Worm (Caenorhabditis elegans) whole organism, mixed stage, embryonic: ENCODE results near the gene C16E9.2.
A peak's percentile ranks its signal among the peaks of the same experiment; 100 is the strongest.

Source experiments
- M03D4.4 ChIP-seq: sonication (generic microtip); optimal IDR thresholded peaks from 2 replicates; lab custom pipeline; 2017; ENCODE audit warnings: mild to moderate bottlenecking, missing genetic modification characterization, missing compliant biosample characterization
- bed-3 ChIP-seq: fragments of 200-800 bp; sonication (Bioruptor generic); optimal IDR thresholded peaks from 3 replicates; lab custom pipeline; 2018; ENCODE audit warnings: mild to moderate bottlenecking, missing genetic modification characterization, moderate library complexity, missing compliant biosample characterization
- blmp-1 ChIP-seq: fragments of 150-350 bp; optimal IDR thresholded peaks from 2 replicates; lab custom pipeline; 2014; ENCODE audit warnings: missing biosample characterization, missing genetic modification characterization
- ceh-43 ChIP-seq: fragments of 200-800 bp; sonication (Bioruptor generic); optimal IDR thresholded peaks from 2 replicates; lab custom pipeline; 2018; ENCODE audit warnings: mild to moderate bottlenecking, missing genetic modification characterization, moderate library complexity, missing compliant biosample characterization
- ceh-83 ChIP-seq: fragments of 200-800 bp; sonication (Bioruptor generic); optimal IDR thresholded peaks from 2 replicates; lab custom pipeline; 2018; ENCODE audit warnings: mild to moderate bottlenecking, missing genetic modification characterization, missing compliant biosample characterization
- ces-1 ChIP-seq: fragments of 150-350 bp; optimal IDR thresholded peaks from 2 replicates; lab custom pipeline; 2014; ENCODE audit warnings: missing biosample characterization, missing genetic modification reagents, missing genetic modification characterization
- cnd-1 ChIP-seq: fragments of 200-800 bp; sonication (Bioruptor generic); optimal IDR thresholded peaks from 2 replicates; lab custom pipeline; 2018; ENCODE audit warnings: mild to moderate bottlenecking, missing genetic modification characterization, missing compliant biosample characterization
- drap-1 ChIP-seq: fragments of 200-800 bp; sonication (Bioruptor generic); optimal IDR thresholded peaks from 3 replicates; lab custom pipeline; 2018; ENCODE audit warnings: mild to moderate bottlenecking, missing genetic modification characterization, missing compliant biosample characterization
- elt-3 ChIP-seq: fragments of 150-350 bp; optimal IDR thresholded peaks from 2 replicates; lab custom pipeline; 2014; ENCODE audit warnings: missing biosample characterization, missing genetic modification characterization
- flh-1 ChIP-seq: fragments of 200-800 bp; sonication (Bioruptor generic); optimal IDR thresholded peaks from 2 replicates; lab custom pipeline; 2018; ENCODE audit warnings: mild to moderate bottlenecking, missing genetic modification characterization, moderate library complexity, missing compliant biosample characterization
- ham-2 ChIP-seq: fragments of 200-800 bp; sonication (Bioruptor generic); optimal IDR thresholded peaks from 2 replicates; lab custom pipeline; 2018; ENCODE audit warnings: mild to moderate bottlenecking, missing genetic modification characterization, missing compliant biosample characterization
- hlh-1 ChIP-seq: fragments of 150-350 bp; optimal IDR thresholded peaks from 2 replicates; lab custom pipeline; 2014; ENCODE audit warnings: missing biosample characterization, missing genetic modification reagents, missing genetic modification characterization
- lin-13 ChIP-seq: fragments of 150-350 bp; optimal IDR thresholded peaks from 2 replicates; lab custom pipeline; 2014; ENCODE audit warnings: missing biosample characterization, missing genetic modification characterization
- lin-32 ChIP-seq: fragments of 200-800 bp; sonication (Bioruptor generic); optimal IDR thresholded peaks from 2 replicates; lab custom pipeline; 2018; ENCODE audit warnings: mild to moderate bottlenecking, missing genetic modification characterization, missing compliant biosample characterization
- lsy-2 ChIP-seq: fragments of 150-350 bp; optimal IDR thresholded peaks from 2 replicates; lab custom pipeline; 2014; ENCODE audit warnings: missing biosample characterization, missing genetic modification characterization
- mab-5 ChIP-seq: fragments of 150-350 bp; optimal IDR thresholded peaks from 2 replicates; lab custom pipeline; 2014; ENCODE audit warnings: missing biosample characterization, missing genetic modification characterization
- mep-1 ChIP-seq: fragments of 150-350 bp; optimal IDR thresholded peaks from 2 replicates; lab custom pipeline; 2017; ENCODE audit warnings: missing biosample characterization, missing genetic modification reagents, missing genetic modification characterization, inconsistent platforms
- mls-2 ChIP-seq: sonication (generic microtip); optimal IDR thresholded peaks from 2 replicates; lab custom pipeline; 2016; ENCODE audit warnings: mild to moderate bottlenecking, missing genetic modification characterization, moderate library complexity, missing compliant biosample characterization
- nhr-12 ChIP-seq: fragments of 150-350 bp; optimal IDR thresholded peaks from 2 replicates; lab custom pipeline; 2014; ENCODE audit warnings: missing biosample characterization, missing genetic modification characterization
- nhr-237 ChIP-seq: fragments of 150-350 bp; optimal IDR thresholded peaks from 2 replicates; lab custom pipeline; 2014; ENCODE audit warnings: missing biosample characterization, missing genetic modification characterization
- nhr-28 ChIP-seq: fragments of 150-350 bp; optimal IDR thresholded peaks from 2 replicates; lab custom pipeline; 2014; ENCODE audit warnings: missing biosample characterization, missing genetic modification characterization
- nhr-76 ChIP-seq: sonication (generic microtip); optimal IDR thresholded peaks from 2 replicates; lab custom pipeline; 2017; ENCODE audit warnings: missing biosample characterization, missing genetic modification characterization
- pha-4 ChIP-seq: fragments of 150-350 bp; optimal IDR thresholded peaks from 2 replicates; lab custom pipeline; 2018; ENCODE audit warnings: missing biosample characterization, missing genetic modification reagents, missing genetic modification characterization
- sem-2 ChIP-seq: fragments of 200-800 bp; sonication (Bioruptor generic); optimal IDR thresholded peaks from 2 replicates; lab custom pipeline; 2018; ENCODE audit warnings: mild to moderate bottlenecking, missing genetic modification characterization, missing compliant biosample characterization
- snpc-4 ChIP-seq: fragments of 150-350 bp; optimal IDR thresholded peaks from 2 replicates; lab custom pipeline; 2014; ENCODE audit warnings: missing biosample characterization, missing genetic modification characterization
- sptf-1 ChIP-seq: sonication (generic microtip); optimal IDR thresholded peaks from 2 replicates; lab custom pipeline; 2017; ENCODE audit warnings: mild to moderate bottlenecking, missing genetic modification characterization, moderate library complexity, missing compliant biosample characterization
- tbx-8 ChIP-seq: fragments of 200-800 bp; sonication (Bioruptor generic); optimal IDR thresholded peaks from 2 replicates; lab custom pipeline; 2018; ENCODE audit warnings: mild to moderate bottlenecking, missing genetic modification characterization, moderate library complexity, missing compliant biosample characterization
- unc-120 ChIP-seq: sonication (generic microtip); optimal IDR thresholded peaks from 2 replicates; lab custom pipeline; 2017; ENCODE audit warnings: missing genetic modification characterization, missing compliant biosample characterization; ENCODE audit not compliant: poor library complexity, severe bottlenecking
- unc-39 ChIP-seq: fragments of 150-350 bp; optimal IDR thresholded peaks from 2 replicates; lab custom pipeline; 2014; ENCODE audit warnings: missing biosample characterization, missing genetic modification characterization
- unc-62 ChIP-seq: fragments of 150-350 bp; optimal IDR thresholded peaks from 2 replicates; lab custom pipeline; 2014; ENCODE audit warnings: missing biosample characterization, missing genetic modification reagents, missing genetic modification characterization
- zip-8 ChIP-seq: fragments of 150-350 bp; optimal IDR thresholded peaks from 2 replicates; lab custom pipeline; 2014; ENCODE audit warnings: missing biosample characterization, missing genetic modification characterization
- ztf-11 ChIP-seq: fragments of 150-350 bp; optimal IDR thresholded peaks from 2 replicates; lab custom pipeline; 2014; ENCODE audit warnings: missing biosample characterization, missing genetic modification characterization

Gene C16E9.2

ce11 chrX:6899848-6900247, 35.7 kb upstream of the C16E9.2 start, which contains the start of gene F14B8.4:
Gene F14B8.4, minus strand, starts transcription at chrX:6899948.
- no peak for TF ChIP-seq mep-1 (tag; lab: Kevin White, UChicago)
- no peak for TF ChIP-seq mab-5 (tag; lab: Kevin White, UChicago)
- no peak for TF ChIP-seq hlh-1 (tag; lab: Kevin White, UChicago)
- TF ChIP-seq sptf-1 = no peak
- no peak for TF ChIP-seq ces-1
- no peak for TF ChIP-seq nhr-28
- no peak for TF ChIP-seq lin-13 (tag; lab: Kevin White, UChicago)
- no peak for TF ChIP-seq ceh-83
- TF ChIP-seq zip-8 (tag; lab: Kevin White, UChicago) = no peak
- TF ChIP-seq mls-2 (tag; lab: Kevin White, UChicago) = no peak
- no peak for TF ChIP-seq ceh-43 (GFP tag; lab: Kevin White, UChicago)
- TF ChIP-seq pha-4 = no peak

- TF ChIP-seq unc-39 (tag; lab: Kevin White, UChicago) = no peak
- TF ChIP-seq ztf-11 = no peak
- TF ChIP-seq unc-62 = no peak
- no peak for TF ChIP-seq lsy-2 (tag; lab: Kevin White, UChicago)
- no peak for TF ChIP-seq mep-1 (tag; lab: Kevin White, UChicago)
- no peak for TF ChIP-seq ceh-83
- TF ChIP-seq nhr-12 (tag; lab: Kevin White, UChicago) = no peak
- no peak for TF ChIP-seq elt-3
- no peak for TF ChIP-seq zip-8 (tag; lab: Kevin White, UChicago)
- TF ChIP-seq mab-5 (tag; lab: Kevin White, UChicago) = no peak
- no peak for TF ChIP-seq blmp-1 (tag; lab: Kevin White, UChicago)
- no peak for TF ChIP-seq snpc-4 (tag; lab: Kevin White, UChicago)
- TF ChIP-seq bed-3 (GFP tag; lab: Kevin White, UChicago) = no peak
- TF ChIP-seq ham-2 (GFP tag; lab: Kevin White, UChicago) = no peak
Measured at ce11 chrX:6901078-6901477, 34.5 kb upstream of the C16E9.2 start, which contains the start of gene pes-23. Gene pes-23, plus strand, starts transcription at chrX:6901378.

ce11 chrX:6902958-6903357, 32.6 kb upstream of the C16E9.2 start:
- TF ChIP-seq bed-3 (GFP tag; lab: Kevin White, UChicago) (peak; percentile 62), nhr-12 (tag; lab: Kevin White, UChicago) (no peak), cnd-1 (peak; percentile 75), mab-5 (tag; lab: Kevin White, UChicago) (no peak), ztf-11 (no peak), sem-2 (GFP tag; lab: Kevin White, UChicago) (peak; percentile 15), ceh-83 (peak; percentile 84), ces-1 (peak; percentile 7), M03D4.4 (tag; lab: Kevin White, UChicago) (peak; percentile 72), nhr-237 (tag; lab: Kevin White, UChicago) (no peak), ceh-43 (GFP tag; lab: Kevin White, UChicago) (peak; percentile 57), ham-2 (GFP tag; lab: Kevin White, UChicago) (peak; percentile 37), blmp-1 (tag; lab: Kevin White, UChicago) (peak; percentile 2), sptf-1 (peak; percentile 87), flh-1 (GFP tag; lab: Kevin White, UChicago) (peak; percentile 9), lin-32 (GFP tag; lab: Kevin White, UChicago) (peak; percentile 43), nhr-76 (tag; lab: Kevin White, UChicago) (no peak), tbx-8 (GFP tag; lab: Kevin White, UChicago) (peak; percentile 48), unc-62 (peak; percentile 20), drap-1 (GFP tag; lab: Kevin White, UChicago) (peak; percentile 84), unc-120 (tag; lab: Kevin White, UChicago) (peak; percentile 87)

- no peak for TF ChIP-seq pha-4
- TF ChIP-seq hlh-1 (tag; lab: Kevin White, UChicago) = peak; percentile 56
Measured at ce11 chrX:6904064-6904771, 31.3 kb upstream of the C16E9.2 start, which contains the start of gene sid-5. Gene sid-5, plus strand, starts transcription at chrX:6904721.
